Worm (Caenorhabditis elegans): Measurements from ENCODE around the gene F09E5.12.

ce11 chrII:5407548-5407947 lies 37.0 kb upstream of the F09E5.12 start, which contains the start of gene clec-141:
- TF ChIP-seq hlh-8 (tag; optimal IDR thresholded peaks at IDR 0.05) (no peak), nhr-11 (tag; optimal IDR thresholded peaks at IDR 0.05) (no peak), ceh-2 (tag; optimal IDR thresholded peaks at IDR 0.05) (no peak), ceh-34 (tag; optimal IDR thresholded peaks at IDR 0.05) (no peak), sox-2 (GFP tag; IDR thresholded peaks at IDR 0.05) (no peak), pha-2 (tag; optimal IDR thresholded peaks at IDR 0.05) (no peak), rnt-1 (tag; optimal IDR thresholded peaks at IDR 0.05) (no peak), ceh-18 (tag; optimal IDR thresholded peaks at IDR 0.05) (no peak)

All from whole organism, late embryonic.